Worm (Caenorhabditis elegans) whole organism, young adult: ENCODE data around the gene AC7.3.
A peak's percentile ranks its signal among the peaks of the same experiment; 100 is the strongest.

Source experiments
- B0019.2 ChIP-seq: fragments of 200-800 bp; sonication (Bioruptor generic); conservative IDR thresholded peaks from 2 replicates; pipeline ENCODE4 v1.3.6; 2022; ENCODE audit warnings: missing genetic modification reagents, missing genetic modification characterization, missing compliant biosample characterization
- B0035.1 ChIP-seq: sonication (generic microtip); optimal IDR thresholded peaks from 2 replicates; lab custom pipeline; 2016; ENCODE audit warnings: missing genetic modification characterization, mild to moderate bottlenecking, missing compliant biosample characterization, missing genotype, missing genetic modification reagents
- B0336.3 ChIP-seq: fragments of 200-800 bp; sonication (Bioruptor generic); IDR thresholded peaks from 2 replicates; pipeline ENCODE4 v1.3.6; 2022; ENCODE audit warnings: missing genetic modification characterization, missing compliant biosample characterization
- C06A6.2 ChIP-seq: fragments of 200-800 bp; sonication (Bioruptor generic); conservative IDR thresholded peaks from 2 replicates; pipeline ENCODE4 v1.3.6; 2022; ENCODE audit warnings: missing genetic modification characterization, missing compliant biosample characterization
- C17E4.6 ChIP-seq: fragments of 200-800 bp; sonication (Bioruptor generic); IDR thresholded peaks from 2 replicates; pipeline ENCODE4 v1.3.6; 2022; ENCODE audit warnings: missing genetic modification reagents, missing genetic modification characterization, missing compliant biosample characterization
- D2030.7 ChIP-seq: fragments of 200-800 bp; sonication (Bioruptor generic); IDR thresholded peaks from 2 replicates; pipeline ENCODE4 v1.3.6; 2022; ENCODE audit warnings: missing genetic modification reagents, missing genetic modification characterization, missing compliant biosample characterization
- F10E7.11 ChIP-seq: sonication (generic microtip); optimal IDR thresholded peaks from 2 replicates; lab custom pipeline; 2017; ENCODE audit warnings: mild to moderate bottlenecking, missing genetic modification characterization, moderate library complexity, missing compliant biosample characterization
- F37B4.10 ChIP-seq: fragments of 200-800 bp; sonication (Bioruptor generic); IDR thresholded peaks from 2 replicates; pipeline ENCODE4 v1.3.6; 2022; ENCODE audit warnings: missing genetic modification characterization, missing compliant biosample characterization
- F52B5.7 ChIP-seq: sonication (generic microtip); optimal IDR thresholded peaks from 2 replicates; lab custom pipeline; 2016; ENCODE audit warnings: mild to moderate bottlenecking, missing genetic modification characterization, missing compliant biosample characterization
- F55B11.4 ChIP-seq: sonication (generic microtip); optimal IDR thresholded peaks from 2 replicates; lab custom pipeline; 2016; ENCODE audit warnings: missing compliant biosample characterization, missing genetic modification characterization, borderline replicate concordance; ENCODE audit not compliant: insufficient read depth
- F57C9.4 ChIP-seq: sonication (generic microtip); optimal IDR thresholded peaks from 2 replicates; lab custom pipeline; 2017; ENCODE audit warnings: mild to moderate bottlenecking, missing genetic modification characterization, missing compliant biosample characterization
- Y53F4B.3 ChIP-seq: fragments of 200-800 bp; sonication (Bioruptor generic); IDR thresholded peaks from 2 replicates; pipeline ENCODE4 v1.3.6; 2022; ENCODE audit warnings: missing genetic modification reagents, missing genetic modification characterization, missing compliant biosample characterization
- Y56A3A.18 ChIP-seq: fragments of 200-800 bp; sonication (Bioruptor generic); IDR thresholded peaks from 2 replicates; pipeline ENCODE4 v1.3.6; 2022; ENCODE audit warnings: missing genetic modification reagents, missing genetic modification characterization, missing compliant biosample characterization
- Y67H2A.10 ChIP-seq: fragments of 200-800 bp; sonication (Bioruptor generic); conservative IDR thresholded peaks from 2 replicates; pipeline ENCODE4 v1.3.6; 2022; ENCODE audit warnings: missing genetic modification reagents, missing genetic modification characterization, missing compliant biosample characterization
- Y79H2A.3 ChIP-seq: fragments of 200-800 bp; sonication (Bioruptor generic); conservative IDR thresholded peaks from 2 replicates; pipeline ENCODE4 v1.3.6; 2022; ENCODE audit warnings: missing genetic modification reagents, missing genetic modification characterization, missing compliant biosample characterization
- ZK185.1 ChIP-seq: sonication (generic microtip); optimal IDR thresholded peaks from 2 replicates; lab custom pipeline; 2016; ENCODE audit warnings: mild to moderate bottlenecking, missing genetic modification characterization, missing compliant biosample characterization; ENCODE audit not compliant: poor library complexity, severe bottlenecking
- athp-1 ChIP-seq: sonication (generic microtip); optimal IDR thresholded peaks from 2 replicates; lab custom pipeline; 2017; ENCODE audit warnings: mild to moderate bottlenecking, missing genetic modification characterization, missing compliant biosample characterization
- attf-5 ChIP-seq: fragments of 200-800 bp; sonication (Bioruptor generic); optimal IDR thresholded peaks from 2 replicates; lab custom pipeline; 2018; ENCODE audit warnings: mild to moderate bottlenecking, missing genetic modification characterization, missing compliant biosample characterization
- attf-6 ChIP-seq: fragments of 200-800 bp; sonication (Bioruptor generic); IDR thresholded peaks from 2 replicates; pipeline ENCODE4 v1.3.6; 2022; ENCODE audit warnings: missing genetic modification reagents, missing genetic modification characterization, missing compliant biosample characterization
- bed-2 ChIP-seq: fragments of 200-800 bp; sonication (Bioruptor generic); IDR thresholded peaks from 2 replicates; pipeline ENCODE4 v1.3.6; 2022; ENCODE audit warnings: missing genetic modification reagents, missing genetic modification characterization, missing compliant biosample characterization
- ccch-3 ChIP-seq: fragments of 200-800 bp; sonication (Bioruptor generic); optimal IDR thresholded peaks from 2 replicates; lab custom pipeline; 2018; ENCODE audit warnings: mild to moderate bottlenecking, missing genetic modification characterization, missing compliant biosample characterization
- ceh-58 ChIP-seq: fragments of 200-800 bp; sonication (Bioruptor generic); IDR thresholded peaks from 2 replicates; pipeline ENCODE4 v1.3.6; 2022; ENCODE audit warnings: missing genetic modification characterization, missing compliant biosample characterization
- ceh-79 ChIP-seq: sonication (generic microtip); optimal IDR thresholded peaks from 2 replicates; lab custom pipeline; 2017; ENCODE audit warnings: mild to moderate bottlenecking, missing genetic modification characterization, missing compliant biosample characterization
- chd-7 ChIP-seq: sonication (generic microtip); optimal IDR thresholded peaks from 2 replicates; lab custom pipeline; 2016; ENCODE audit warnings: mild to moderate bottlenecking, missing genetic modification characterization, moderate library complexity, missing compliant biosample characterization
- egl-18 ChIP-seq: fragments of 200-800 bp; sonication (Bioruptor generic); IDR thresholded peaks from 2 replicates; pipeline ENCODE4 v1.3.6; 2022; ENCODE audit warnings: missing genetic modification reagents, missing genetic modification characterization, missing compliant biosample characterization
- ekl-4 ChIP-seq: fragments of 200-800 bp; sonication (Bioruptor generic); IDR thresholded peaks from 2 replicates; pipeline ENCODE4 v1.3.6; 2022; ENCODE audit warnings: missing genetic modification reagents, missing genetic modification characterization, missing compliant biosample characterization
- fkh-3 ChIP-seq: sonication (generic microtip); optimal IDR thresholded peaks from 2 replicates; lab custom pipeline; 2016; ENCODE audit warnings: mild to moderate bottlenecking, missing genetic modification characterization, missing compliant biosample characterization
- hlh-12 ChIP-seq: sonication (generic microtip); optimal IDR thresholded peaks from 2 replicates; lab custom pipeline; 2016; ENCODE audit warnings: missing genetic modification characterization, missing compliant biosample characterization
- hmg-1.2 ChIP-seq: fragments of 200-800 bp; sonication (Bioruptor generic); IDR thresholded peaks from 2 replicates; pipeline ENCODE4 v1.3.6; 2022; ENCODE audit warnings: missing genetic modification reagents, missing genetic modification characterization, missing compliant biosample characterization
- hsf-1 ChIP-seq: fragments of 200-800 bp; sonication (Bioruptor generic); IDR thresholded peaks from 2 replicates; pipeline ENCODE4 v1.3.6; 2022; ENCODE audit warnings: missing genetic modification reagents, missing genetic modification characterization, missing compliant biosample characterization
- lin-40 ChIP-seq: sonication (generic microtip); optimal IDR thresholded peaks from 2 replicates; lab custom pipeline; 2016; ENCODE audit warnings: missing genetic modification characterization, mild to moderate bottlenecking, missing compliant biosample characterization, missing genotype, missing genetic modification reagents
- lin-54 ChIP-seq: fragments of 200-800 bp; sonication (Bioruptor generic); optimal IDR thresholded peaks from 2 replicates; lab custom pipeline; 2018; ENCODE audit warnings: mild to moderate bottlenecking, missing genetic modification characterization, missing compliant biosample characterization
- madf-10 ChIP-seq: sonication (generic microtip); optimal IDR thresholded peaks from 2 replicates; lab custom pipeline; 2016; ENCODE audit warnings: mild to moderate bottlenecking, missing genetic modification characterization, missing compliant biosample characterization
- madf-3 ChIP-seq: fragments of 200-800 bp; sonication (Bioruptor generic); IDR thresholded peaks from 2 replicates; pipeline ENCODE4 v1.3.6; 2022; ENCODE audit warnings: missing genetic modification reagents, missing genetic modification characterization, missing compliant biosample characterization
- madf-6 ChIP-seq: fragments of 200-800 bp; sonication (Bioruptor generic); IDR thresholded peaks from 2 replicates; pipeline ENCODE4 v1.3.6; 2022; ENCODE audit warnings: missing genetic modification reagents, missing genetic modification characterization, missing compliant biosample characterization
- mcd-1 ChIP-seq: fragments of 200-800 bp; sonication (Bioruptor generic); IDR thresholded peaks from 2 replicates; pipeline ENCODE4 v1.3.6; 2022; ENCODE audit warnings: missing genetic modification reagents, missing genetic modification characterization, missing compliant biosample characterization
- nfya-1 ChIP-seq: sonication (generic microtip); optimal IDR thresholded peaks from 2 replicates; lab custom pipeline; 2017; ENCODE audit warnings: antibody characterized with exemption, missing compliant biosample characterization, missing genetic modification characterization, borderline replicate concordance; ENCODE audit not compliant: insufficient read depth
- nhr-80 ChIP-seq: sonication (generic microtip); optimal IDR thresholded peaks from 2 replicates; lab custom pipeline; 2016; ENCODE audit warnings: missing genetic modification characterization, missing compliant biosample characterization
- pbrm-1 ChIP-seq: fragments of 200-800 bp; sonication (Bioruptor generic); IDR thresholded peaks from 2 replicates; pipeline ENCODE4 v1.3.6; 2022; ENCODE audit warnings: missing genetic modification reagents, missing genetic modification characterization, missing compliant biosample characterization
- rpc-1 ChIP-seq, 2 experiments: fragments of 150-350 bp in 1 of 2; sonication (generic microtip) in 1 of 2; optimal IDR thresholded peaks; 2 replicates each; lab custom pipeline; 2014 to 2018; ENCODE audit warnings: missing biosample characterization in 1 of 2, missing genetic modification characterization in 1 of 2, missing genetic modification reagents in 1 of 2, missing genotype in 1 of 2
- sdz-38 ChIP-seq: sonication (generic microtip); optimal IDR thresholded peaks from 2 replicates; lab custom pipeline; 2016; ENCODE audit warnings: missing genotype, missing genetic modification characterization, missing compliant biosample characterization
- snpc-1.3 ChIP-seq: sonication (generic microtip); optimal IDR thresholded peaks from 2 replicates; lab custom pipeline; 2017; ENCODE audit warnings: missing genetic modification characterization, mild to moderate bottlenecking, missing compliant biosample characterization, antibody characterized with exemption, moderate library complexity, missing genotype, missing genetic modification reagents; ENCODE audit not compliant: insufficient read depth
- snpc-3.4 ChIP-seq: sonication (generic microtip); optimal IDR thresholded peaks from 2 replicates; lab custom pipeline; 2017; ENCODE audit warnings: missing genetic modification characterization, mild to moderate bottlenecking, missing compliant biosample characterization, antibody characterized with exemption, moderate library complexity, missing genotype, missing genetic modification reagents
- sptf-2 ChIP-seq: fragments of 200-800 bp; sonication (Bioruptor generic); optimal IDR thresholded peaks from 2 replicates; lab custom pipeline; 2018; ENCODE audit warnings: mild to moderate bottlenecking, missing genetic modification characterization, missing compliant biosample characterization
- tbp1 ChIP-seq: fragments of 200-800 bp; sonication (Bioruptor generic); optimal IDR thresholded peaks from 2 replicates; lab custom pipeline; 2018; ENCODE audit warnings: mild to moderate bottlenecking, missing genetic modification characterization, missing compliant biosample characterization
- ztf-18 ChIP-seq: sonication (generic microtip); optimal IDR thresholded peaks from 2 replicates; lab custom pipeline; 2016; ENCODE audit warnings: missing genotype, mild to moderate bottlenecking, missing genetic modification characterization, missing compliant biosample characterization
- ztf-22 ChIP-seq: fragments of 200-800 bp; sonication (Bioruptor generic); optimal IDR thresholded peaks from 2 replicates; lab custom pipeline; 2018; ENCODE audit warnings: mild to moderate bottlenecking, missing genetic modification characterization, moderate library complexity, missing compliant biosample characterization
- ztf-26 ChIP-seq: sonication (generic microtip); optimal IDR thresholded peaks from 2 replicates; lab custom pipeline; 2017; ENCODE audit warnings: missing genetic modification characterization, missing compliant biosample characterization
- ztf-28 ChIP-seq: fragments of 200-800 bp; sonication (Bioruptor generic); IDR thresholded peaks from 2 replicates; pipeline ENCODE4 v1.3.6; 2022; ENCODE audit warnings: missing genetic modification reagents, missing genetic modification characterization, missing compliant biosample characterization

The AC7.3 gene

ce11 chrIV:5088814-5089322, 22.8 kb upstream of the AC7.3 start, which contains the start of gene ivd-1 (continued):
- TF ChIP-seq snpc-3.4 (tag; lab: Kevin White, UChicago) (no peak), D2030.7 (GFP tag; lab: Robert Waterston, UW) (no peak), chd-7 (tag; lab: Kevin White, UChicago) (no peak), lin-54 (GFP tag; lab: Kevin White, UChicago) (no peak), sptf-2 (GFP tag; lab: Kevin White, UChicago) (no peak), attf-6 (GFP tag; lab: Robert Waterston, UW) (no peak), C06A6.2 (no peak), Y56A3A.18 (no peak), ccch-3 (GFP tag; lab: Kevin White, UChicago) (no peak), egl-18 (GFP tag; lab: Robert Waterston, UW) (no peak), ztf-22 (GFP tag; lab: Kevin White, UChicago) (no peak), F55B11.4 (tag; lab: Kevin White, UChicago) (no peak), pbrm-1 (GFP tag; lab: Robert Waterston, UW) (no peak), madf-3 (GFP tag; lab: Robert Waterston, UW) (no peak), Y67H2A.10 (no peak), fkh-3 (no peak), ztf-18 (tag; lab: Kevin White, UChicago) (no peak), attf-5 (peak; percentile 7), ZK185.1 (peak; percentile 48), ztf-28 (GFP tag; lab: Robert Waterston, UW) (no peak), C17E4.6 (GFP tag; lab: Robert Waterston, UW) (no peak), nfya-1 (tag; lab: Kevin White, UChicago) (no peak), rpc-1 (optimal IDR thresholded peaks at IDR 0.05; lab: Kevin White, UChicago) (no peak), rpc-1 (tag; optimal IDR thresholded peaks at IDR 0.05; lab: Kevin White, UChicago) (no peak), sdz-38 (tag; lab: Kevin White, UChicago) (no peak), B0019.2 (no peak), F37B4.10 (GFP tag; lab: Robert Waterston, UW) (no peak), mcd-1 (0 out of 2 replicates have a peak, but pooled peaks have one; percentile 22), hsf-1 (GFP tag; lab: Robert Waterston, UW) (no peak), ceh-58 (GFP tag; lab: Robert Waterston, UW) (no peak), hlh-12 (tag; lab: Kevin White, UChicago) (no peak), B0035.1 (no peak), hmg-1.2 (GFP tag; lab: Robert Waterston, UW) (no peak), athp-1 (tag; lab: Kevin White, UChicago) (no peak), ceh-79 (tag; lab: Kevin White, UChicago) (no peak), snpc-1.3 (tag; lab: Kevin White, UChicago) (no peak), ztf-26 (tag; lab: Kevin White, UChicago) (no peak), bed-2 (no peak), tbp1 (GFP tag; lab: Kevin White, UChicago) (peak; percentile 15), madf-6 (GFP tag; lab: Robert Waterston, UW) (no peak), Y53F4B.3 (GFP tag; lab: Robert Waterston, UW) (no peak), nhr-80 (tag; lab: Kevin White, UChicago) (peak; percentile 85), F57C9.4 (no peak), ekl-4 (GFP tag; lab: Robert Waterston, UW) (no peak), F52B5.7 (tag; lab: Kevin White, UChicago) (no peak), B0336.3 (no peak), madf-10 (no peak), Y79H2A.3 (GFP tag; lab: Robert Waterston, UW) (no peak), F10E7.11 (tag; lab: Kevin White, UChicago) (no peak), lin-40 (no peak)
